Fruit fly (Drosophila melanogaster): ENCODE results near the gene Tsp3A.

Tsp3A gene

DNA sequence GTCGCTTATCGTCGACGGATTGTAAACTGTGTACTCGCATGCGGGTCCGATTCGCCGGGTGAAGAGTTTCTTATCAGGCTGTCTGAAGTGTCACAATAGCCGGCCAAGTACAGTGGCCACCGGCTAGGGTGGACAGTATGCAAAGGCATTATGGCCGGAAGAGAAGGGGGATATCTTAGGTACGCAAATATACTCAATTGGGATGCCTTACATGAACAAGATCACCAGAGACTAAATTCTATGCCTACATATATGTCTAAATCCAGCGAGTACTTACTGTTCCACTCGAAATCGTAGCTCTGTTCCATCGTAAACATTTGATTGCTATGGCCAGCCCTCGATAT is 25.8 kb downstream of the Tsp3A start (continued):
- peak; percentile 63 for TF ChIP-seq gcm (GFP tag; optimal IDR thresholded peaks at IDR 0.05)
- TF ChIP-seq sens-2 (GFP tag; IDR thresholded peaks at IDR 0.05), result peak; percentile 87
- TF ChIP-seq CG7372 (GFP tag; IDR thresholded peaks at IDR 0.05), result peak; percentile 91
- TF ChIP-seq Usf (GFP tag; optimal IDR thresholded peaks at IDR 0.05), result peak; percentile 82
- TF ChIP-seq CG10979 (tag; optimal IDR thresholded peaks at IDR 0.05), result peak; percentile 77
- TF ChIP-seq scrt (GFP tag; optimal IDR thresholded peaks at IDR 0.05), result peak; percentile 87
- peak; percentile 97 for TF ChIP-seq CG32532 (GFP tag; IDR thresholded peaks at IDR 0.05)
- TF ChIP-seq Neu2 (GFP tag; optimal IDR thresholded peaks at IDR 0.05; ENCODE audit: borderline replicate concordance), result peak; percentile 29
- TF ChIP-seq CG31388 (GFP tag; optimal IDR thresholded peaks at IDR 0.05), result peak; percentile 85
- TF ChIP-seq CG31224 (GFP tag; IDR thresholded peaks at IDR 0.05), result peak; percentile 91
- TF ChIP-seq cwo (GFP tag; optimal IDR thresholded peaks at IDR 0.05), result peak; percentile 94
- peak; percentile 55 for TF ChIP-seq CG7987 (GFP tag; optimal IDR thresholded peaks at IDR 0.05)
- TF ChIP-seq Hmx (GFP tag; optimal IDR thresholded peaks at IDR 0.05), result peak; percentile 78
- peak; percentile 82 for TF ChIP-seq CG6683 (GFP tag; optimal IDR thresholded peaks at IDR 0.05)
- no peak for TF ChIP-seq hb (GFP tag; IDR thresholded peaks at IDR 0.05; ENCODE audit: partially characterized antibody)
- TF ChIP-seq CG3847 (GFP tag; IDR thresholded peaks at IDR 0.05), result peak; percentile 93
- TF ChIP-seq CG14014 (GFP tag; IDR thresholded peaks at IDR 0.05), result peak; percentile 95
- TF ChIP-seq Max (GFP tag; optimal IDR thresholded peaks at IDR 0.05), result peak; percentile 81
- peak; percentile 92 for TF ChIP-seq bcd (GFP tag; optimal IDR thresholded peaks at IDR 0.05)
- peak; percentile 91 for TF ChIP-seq CG33213 (GFP tag; optimal IDR thresholded peaks at IDR 0.05)
- peak; percentile 93 for TF ChIP-seq Optix (GFP tag; IDR thresholded peaks at IDR 0.05)
- TF ChIP-seq Ssrp (tag; optimal IDR thresholded peaks at IDR 0.05), result peak; percentile 77
- TF ChIP-seq Meics (GFP tag; optimal IDR thresholded peaks at IDR 0.05), result peak; percentile 95
- TF ChIP-seq CG6689 (GFP tag; IDR thresholded peaks at IDR 0.05), result peak; percentile 94
- TF ChIP-seq Aef1 (GFP tag; IDR thresholded peaks at IDR 0.05), result peak; percentile 95
- TF ChIP-seq CG2712 (tag; optimal IDR thresholded peaks at IDR 0.05), result peak; percentile 82
- TF ChIP-seq CG10565 (GFP tag; optimal IDR thresholded peaks at IDR 0.05), result peak; percentile 47
- TF ChIP-seq nerfin-2 (GFP tag; IDR thresholded peaks at IDR 0.05; ENCODE audit: partially characterized antibody), result no peak
- TF ChIP-seq ash1 (GFP tag; optimal IDR thresholded peaks at IDR 0.05), result peak; percentile 77
- TF ChIP-seq gsb-n (tag; optimal IDR thresholded peaks at IDR 0.05), result peak; percentile 29
- no peak for TF ChIP-seq bigmax (GFP tag; optimal IDR thresholded peaks at IDR 0.05)
- peak; percentile 14 for TF ChIP-seq trem (tag; optimal IDR thresholded peaks at IDR 0.05)
- TF ChIP-seq CG3281 (GFP tag; optimal IDR thresholded peaks at IDR 0.05), result peak; percentile 92
- TF ChIP-seq ATbp (GFP tag; optimal IDR thresholded peaks at IDR 0.05), result peak; percentile 80
- peak; percentile 93 for TF ChIP-seq Rx (GFP tag; IDR thresholded peaks at IDR 0.05)
- peak; percentile 69 for TF ChIP-seq Ets97D (GFP tag; optimal IDR thresholded peaks at IDR 0.05)
- peak; percentile 62 for TF ChIP-seq CG8281 (tag; optimal IDR thresholded peaks at IDR 0.05)
- peak; percentile 82 for TF ChIP-seq CG17829 (tag; optimal IDR thresholded peaks at IDR 0.05)
- TF ChIP-seq tx (GFP tag; optimal IDR thresholded peaks at IDR 0.05), result peak; percentile 86
- TF ChIP-seq CG4282 (GFP tag; optimal IDR thresholded peaks at IDR 0.05), result peak; percentile 55
- TF ChIP-seq slou (GFP tag; optimal IDR thresholded peaks at IDR 0.05), result peak; percentile 79
- peak; percentile 64 for TF ChIP-seq kah (GFP tag; optimal IDR thresholded peaks at IDR 0.05)
- TF ChIP-seq BEAF-32 (GFP tag; optimal IDR thresholded peaks at IDR 0.05), result no peak
- TF ChIP-seq Vsx1 (GFP tag; optimal IDR thresholded peaks at IDR 0.05), result peak; percentile 65
- peak; percentile 89 for TF ChIP-seq Dek (tag; optimal IDR thresholded peaks at IDR 0.05)
- peak; percentile 83 for TF ChIP-seq CG1233 (GFP tag; optimal IDR thresholded peaks at IDR 0.05)
- peak; percentile 49 for TF ChIP-seq NC2α (GFP tag; optimal IDR thresholded peaks at IDR 0.05)
- peak; percentile 89 for TF ChIP-seq CG1792 (GFP tag; optimal IDR thresholded peaks at IDR 0.05)
- TF ChIP-seq lola (GFP tag; optimal IDR thresholded peaks at IDR 0.05), result peak in 1 of 3 experiments; percentile 54
- peak; percentile 76 for TF ChIP-seq Asciz (GFP tag; optimal IDR thresholded peaks at IDR 0.05)
